Worm (Caenorhabditis elegans) whole organism, L4 larva: ENCODE data around the gene K08C7.4.

Experiments
- R02D3.7 ChIP-seq: fragments of 150-350 bp; sonication (generic microtip); optimal IDR thresholded peaks from 3 replicates; lab custom pipeline; 2014; ENCODE audit warnings: missing biosample characterization, missing genetic modification characterization
- aha-1 ChIP-seq: fragments of 150-350 bp; peaks from one replicate; lab custom pipeline; 2014; ENCODE audit warnings: missing biosample characterization, missing genetic modification characterization
- ama-1 ChIP-seq: fragments of 150-350 bp; optimal IDR thresholded peaks from 2 replicates; lab custom pipeline; 2014; ENCODE audit warnings: inconsistent platforms, mixed read lengths
- hmg-1.1 ChIP-seq: fragments of 200-800 bp; sonication (Bioruptor generic); IDR thresholded peaks from 2 replicates; pipeline ENCODE4 v1.3.6; 2022; ENCODE audit warnings: missing genetic modification reagents, missing genetic modification characterization, missing compliant biosample characterization
- lim-7 ChIP-seq: fragments of 200-800 bp; sonication (Bioruptor generic); IDR thresholded peaks from 2 replicates; pipeline ENCODE4 v1.3.6; 2022; ENCODE audit warnings: missing genetic modification characterization, missing compliant biosample characterization
- lin-13 ChIP-seq: fragments of 150-350 bp; optimal IDR thresholded peaks from 2 replicates; lab custom pipeline; 2014; ENCODE audit warnings: missing biosample characterization, missing genetic modification reagents, missing genetic modification characterization
- lin-39 ChIP-seq: fragments of 150-350 bp; optimal IDR thresholded peaks from 2 replicates; lab custom pipeline; 2014; ENCODE audit warnings: missing biosample characterization, missing genetic modification reagents, missing genetic modification characterization
- nhr-11 ChIP-seq: fragments of 150-350 bp; optimal IDR thresholded peaks from 2 replicates; lab custom pipeline; 2014; ENCODE audit warnings: missing biosample characterization, missing genetic modification characterization
- nhr-237 ChIP-seq: sonication (generic microtip); optimal IDR thresholded peaks from 2 replicates; lab custom pipeline; 2017; ENCODE audit warnings: missing biosample characterization, missing genetic modification characterization
- nhr-6 ChIP-seq: fragments of 150-350 bp; optimal IDR thresholded peaks from 2 replicates; lab custom pipeline; 2014; ENCODE audit warnings: missing biosample characterization, missing genetic modification characterization
- pha-4 ChIP-seq, 2 experiments: fragments of 150-350 bp in 1 of 2; fragments of 200-800 bp in 1 of 2; sonication (Bioruptor generic) in 1 of 2; IDR thresholded peaks in 1 of 2; optimal IDR thresholded peaks in 1 of 2; 2 replicates each; pipeline versions ENCODE4 v1.3.6 to Lab custom; 2014 to 2022; ENCODE audit warnings: missing genetic modification characterization in 2 of 2, missing genetic modification reagents in 2 of 2, missing biosample characterization in 1 of 2, missing compliant biosample characterization in 1 of 2
- unc-62 ChIP-seq, 3 experiments: fragments of 150-350 bp in 1 of 3; sonication (generic microtip); optimal IDR thresholded peaks in 2 of 3; peaks in 1 of 3; 1 replicate in 1 of 3; 2 replicates in 2 of 3; lab custom pipeline; 2014 to 2017; ENCODE audit warnings: missing biosample characterization in 3 of 3, missing genetic modification characterization in 3 of 3, missing genetic modification reagents in 3 of 3, missing genotype in 1 of 3
- zag-1 ChIP-seq: fragments of 150-350 bp; optimal IDR thresholded peaks from 2 replicates; lab custom pipeline; 2014; ENCODE audit warnings: missing biosample characterization, missing genetic modification characterization
- zfp-3 ChIP-seq: fragments of 200-800 bp; sonication (Bioruptor generic); conservative IDR thresholded peaks from 2 replicates; pipeline ENCODE4 v1.3.6; 2022; ENCODE audit warnings: missing genetic modification reagents, missing genetic modification characterization, missing compliant biosample characterization

DNA sequence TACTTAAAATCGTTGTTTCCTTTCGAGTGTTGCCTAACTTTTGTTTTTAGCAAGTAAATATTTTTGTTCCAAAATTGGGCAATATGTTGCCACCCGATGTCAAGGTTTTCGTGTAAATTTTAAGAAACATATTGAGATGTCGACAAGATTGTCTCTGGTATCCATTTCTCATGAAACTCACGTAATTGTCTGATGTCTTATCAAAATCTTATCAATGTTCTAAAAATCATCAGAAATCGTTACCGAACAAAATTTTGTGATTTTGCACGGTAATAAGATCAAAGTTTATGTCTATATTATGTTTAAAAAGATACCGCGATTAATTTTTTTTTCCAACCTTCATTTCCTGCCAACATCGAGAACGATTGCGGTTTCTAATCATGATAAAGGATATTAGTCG, 18.7 kb upstream of the K08C7.4 start:
- TF ChIP-seq unc-62 (GFP tag; optimal IDR thresholded peaks at IDR 0.05 in 1 of 2; lab: Kevin White, UChicago): no peak
- TF ChIP-seq unc-62 (tag; optimal IDR thresholded peaks at IDR 0.05; lab: Kevin White, UChicago): no peak
- no peak for TF ChIP-seq zag-1 (tag; lab: Kevin White, UChicago)
- no peak for TF ChIP-seq nhr-237 (tag; lab: Kevin White, UChicago)
- no peak for TF ChIP-seq nhr-6 (tag; lab: Kevin White, UChicago)
- TF ChIP-seq pha-4 (GFP tag; IDR thresholded peaks at IDR 0.05; lab: Robert Waterston, UW): no peak
- TF ChIP-seq pha-4 (tag; optimal IDR thresholded peaks at IDR 0.05; lab: Kevin White, UChicago): no peak
- TF ChIP-seq zfp-3 (GFP tag; lab: Robert Waterston, UW): no peak
- TF ChIP-seq R02D3.7 (tag; lab: Kevin White, UChicago): no peak
- TF ChIP-seq aha-1 (tag; lab: Kevin White, UChicago): peak; percentile 86
- no peak for TF ChIP-seq lim-7 (GFP tag; lab: Robert Waterston, UW)
- TF ChIP-seq hmg-1.1 (GFP tag; lab: Robert Waterston, UW): no peak
- TF ChIP-seq ama-1 (lab: Kevin White, UChicago): no peak
- TF ChIP-seq lin-13 (GFP tag; lab: Kevin White, UChicago): no peak
- no peak for TF ChIP-seq nhr-11 (tag; lab: Kevin White, UChicago)
- TF ChIP-seq lin-39: no peak
